Worm (Caenorhabditis elegans) whole organism, L2 larva: ENCODE measurements around the gene xnd-1.

Source experiments
- C34F6.9 ChIP-seq: fragments of 150-350 bp; optimal IDR thresholded peaks from 2 replicates; lab custom pipeline; 2014; ENCODE audit warnings: missing biosample characterization, missing genetic modification characterization
- F13H6.1 ChIP-seq: sonication (generic microtip); optimal IDR thresholded peaks from 2 replicates; lab custom pipeline; 2016; ENCODE audit warnings: missing genetic modification characterization, missing compliant biosample characterization
- R02D3.7 ChIP-seq: fragments of 150-350 bp; optimal IDR thresholded peaks from 2 replicates; lab custom pipeline; 2014; ENCODE audit warnings: missing biosample characterization, missing genetic modification characterization
- Y55F3AM.14 ChIP-seq: fragments of 200-800 bp; sonication (Bioruptor generic); optimal IDR thresholded peaks from 2 replicates; lab custom pipeline; 2018; ENCODE audit warnings: mild to moderate bottlenecking, missing genetic modification characterization, missing compliant biosample characterization
- ZK546.5 ChIP-seq: sonication (generic microtip); optimal IDR thresholded peaks from 2 replicates; lab custom pipeline; 2017; ENCODE audit warnings: missing biosample characterization, missing genetic modification characterization
- alr-1 ChIP-seq: fragments of 150-350 bp; optimal IDR thresholded peaks from 2 replicates; lab custom pipeline; 2014; ENCODE audit warnings: missing biosample characterization, missing genetic modification characterization
- ama-1 ChIP-seq: fragments of 150-350 bp; optimal IDR thresholded peaks from 2 replicates; lab custom pipeline; 2018; ENCODE audit warnings: inconsistent platforms
- ceh-16 ChIP-seq: fragments of 150-350 bp; optimal IDR thresholded peaks from 2 replicates; lab custom pipeline; 2014; ENCODE audit warnings: missing biosample characterization, missing genetic modification characterization
- ceh-82 ChIP-seq: fragments of 150-350 bp; optimal IDR thresholded peaks from 2 replicates; lab custom pipeline; 2014; ENCODE audit warnings: missing biosample characterization, missing genetic modification characterization
- crh-2 ChIP-seq: sonication (generic microtip); optimal IDR thresholded peaks from 2 replicates; lab custom pipeline; 2017; ENCODE audit warnings: missing biosample characterization, missing genetic modification characterization
- egl-27 ChIP-seq: sonication (generic microtip); optimal IDR thresholded peaks from 3 replicates; lab custom pipeline; 2017; ENCODE audit warnings: missing biosample characterization, missing genetic modification reagents, missing genetic modification characterization
- elt-1 ChIP-seq: fragments of 150-350 bp; optimal IDR thresholded peaks from 2 replicates; lab custom pipeline; 2014; ENCODE audit warnings: missing biosample characterization, missing genetic modification characterization
- elt-3 ChIP-seq: sonication (generic microtip); optimal IDR thresholded peaks from 2 replicates; lab custom pipeline; 2017; ENCODE audit warnings: missing biosample characterization, missing genetic modification characterization
- fos-1 ChIP-seq: fragments of 150-350 bp; optimal IDR thresholded peaks from 2 replicates; lab custom pipeline; 2014; ENCODE audit warnings: missing biosample characterization, missing genetic modification characterization
- gmeb-1 ChIP-seq: fragments of 150-350 bp; optimal IDR thresholded peaks from 2 replicates; lab custom pipeline; 2014; ENCODE audit warnings: missing biosample characterization, missing genetic modification characterization
- lin-13 ChIP-seq: fragments of 150-350 bp; optimal IDR thresholded peaks from 2 replicates; lab custom pipeline; 2014; ENCODE audit warnings: missing biosample characterization, missing genetic modification reagents, missing genetic modification characterization
- lsy-2 ChIP-seq, 2 experiments: fragments of 150-350 bp in 1 of 2; sonication (generic microtip) in 1 of 2; optimal IDR thresholded peaks; 2 replicates each; lab custom pipeline; 2014 to 2017; ENCODE audit warnings: missing biosample characterization in 2 of 2, missing genetic modification characterization in 2 of 2
- mab-5 ChIP-seq: fragments of 150-350 bp; optimal IDR thresholded peaks from 2 replicates; lab custom pipeline; 2014; ENCODE audit warnings: missing biosample characterization, missing genetic modification characterization
- mbf-1 ChIP-seq: sonication (generic microtip); optimal IDR thresholded peaks from 2 replicates; lab custom pipeline; 2017; ENCODE audit warnings: missing biosample characterization, missing genetic modification characterization
- mdl-1 ChIP-seq, 2 experiments: fragments of 150-350 bp in 1 of 2; sonication (generic microtip) in 1 of 2; optimal IDR thresholded peaks; 2 replicates each; lab custom pipeline; 2017; ENCODE audit warnings: missing biosample characterization in 2 of 2, missing genetic modification characterization in 2 of 2
- nhr-10 ChIP-seq: sonication (generic microtip); optimal IDR thresholded peaks from 2 replicates; lab custom pipeline; 2017; ENCODE audit warnings: missing biosample characterization, missing genetic modification characterization
- nhr-11 ChIP-seq: fragments of 150-350 bp; optimal IDR thresholded peaks from 2 replicates; lab custom pipeline; 2014; ENCODE audit warnings: missing biosample characterization, missing genetic modification characterization
- nhr-129 ChIP-seq: fragments of 150-350 bp; optimal IDR thresholded peaks from 2 replicates; lab custom pipeline; 2014; ENCODE audit warnings: missing biosample characterization, missing genetic modification characterization
- nhr-21 ChIP-seq: fragments of 150-350 bp; optimal IDR thresholded peaks from 2 replicates; lab custom pipeline; 2014; ENCODE audit warnings: missing biosample characterization, missing genetic modification characterization
- nhr-237 ChIP-seq: fragments of 150-350 bp; optimal IDR thresholded peaks from 2 replicates; lab custom pipeline; 2014; ENCODE audit warnings: missing biosample characterization, missing genetic modification characterization
- nhr-25 ChIP-seq: fragments of 150-350 bp; sonication (generic microtip); optimal IDR thresholded peaks from 3 replicates; lab custom pipeline; 2014; ENCODE audit warnings: missing biosample characterization, missing genetic modification characterization
- nhr-6 ChIP-seq: fragments of 150-350 bp; optimal IDR thresholded peaks from 2 replicates; lab custom pipeline; 2014; ENCODE audit warnings: missing biosample characterization, missing genetic modification characterization
- nhr-77 ChIP-seq: fragments of 150-350 bp; optimal IDR thresholded peaks from 2 replicates; lab custom pipeline; 2014; ENCODE audit warnings: missing biosample characterization, missing genetic modification characterization
- peb-1 ChIP-seq: fragments of 150-350 bp; optimal IDR thresholded peaks from 2 replicates; lab custom pipeline; 2014; ENCODE audit warnings: missing biosample characterization, missing genetic modification characterization
- sem-4 ChIP-seq: fragments of 150-350 bp; optimal IDR thresholded peaks from 2 replicates; lab custom pipeline; 2014; ENCODE audit warnings: missing biosample characterization, missing genetic modification reagents, missing genetic modification characterization
- sma-3 ChIP-seq: sonication (generic microtip); optimal IDR thresholded peaks from 2 replicates; lab custom pipeline; 2016; ENCODE audit warnings: missing genetic modification reagents, missing genetic modification characterization, missing compliant biosample characterization
- sma-9 ChIP-seq, 2 experiments: fragments of 150-350 bp in 1 of 2; sonication (generic microtip) in 1 of 2; optimal IDR thresholded peaks; 2 replicates each; lab custom pipeline; 2014 to 2016; ENCODE audit warnings: missing genetic modification characterization in 2 of 2, mild to moderate bottlenecking in 1 of 2, missing biosample characterization in 1 of 2, missing compliant biosample characterization in 1 of 2, missing genetic modification reagents in 1 of 2, moderate library complexity in 1 of 2
- unc-39 ChIP-seq: fragments of 150-350 bp; optimal IDR thresholded peaks from 2 replicates; lab custom pipeline; 2014; ENCODE audit warnings: missing biosample characterization, missing genetic modification characterization
- unc-55 ChIP-seq: fragments of 150-350 bp; sonication (generic microtip); optimal IDR thresholded peaks from 3 replicates; lab custom pipeline; 2014; ENCODE audit warnings: missing biosample characterization, missing genetic modification reagents, missing genetic modification characterization
- unc-62 ChIP-seq: fragments of 150-350 bp; optimal IDR thresholded peaks from 2 replicates; lab custom pipeline; 2014; ENCODE audit warnings: missing biosample characterization, missing genetic modification reagents, missing genetic modification characterization
- zag-1 ChIP-seq: fragments of 150-350 bp; optimal IDR thresholded peaks from 2 replicates; lab custom pipeline; 2014; ENCODE audit warnings: missing biosample characterization, missing genetic modification characterization
- ztf-1 ChIP-seq: fragments of 200-800 bp; sonication (Bioruptor generic); conservative IDR thresholded peaks from 2 replicates; pipeline ENCODE4 v1.3.6; 2022; ENCODE audit warnings: missing genetic modification characterization, missing compliant biosample characterization
- ztf-11 ChIP-seq: sonication (generic microtip); optimal IDR thresholded peaks from 2 replicates; lab custom pipeline; 2017; ENCODE audit warnings: missing biosample characterization, missing genetic modification characterization
- ztf-4 ChIP-seq: fragments of 150-350 bp; optimal IDR thresholded peaks from 2 replicates; lab custom pipeline; 2014; ENCODE audit warnings: missing biosample characterization, missing genetic modification characterization

Gene xnd-1

ce11 chrIII:5594350-5594749 is 9.9 kb upstream of the xnd-1 start:
- TF ChIP-seq elt-1 (tag; lab: Kevin White, UChicago) (no peak), nhr-21 (tag; lab: Kevin White, UChicago) (peak; percentile 30), unc-55 (no peak), unc-39 (tag; lab: Kevin White, UChicago) (no peak), nhr-11 (tag; lab: Kevin White, UChicago) (no peak), sma-3 (GFP tag; lab: Kevin White, UChicago) (peak; percentile 43), gmeb-1 (no peak), ama-1 (lab: Kevin White, UChicago) (no peak), nhr-25 (tag; lab: Kevin White, UChicago) (peak; percentile 71), ceh-16 (tag; lab: Kevin White, UChicago) (no peak), nhr-237 (tag; lab: Kevin White, UChicago) (no peak), sma-9 (GFP tag; optimal IDR thresholded peaks at IDR 0.05; lab: Kevin White, UChicago) (peak; percentile 7), sma-9 (tag; optimal IDR thresholded peaks at IDR 0.05; lab: Kevin White, UChicago) (no peak), fos-1 (tag; lab: Kevin White, UChicago) (peak; percentile 19)
- TF ChIP-seq, all 48 proteins: peak for 5

- no peak for TF ChIP-seq nhr-77
- peak; percentile 9 for TF ChIP-seq sma-3 (GFP tag; lab: Kevin White, UChicago)
- TF ChIP-seq fos-1 (tag; lab: Kevin White, UChicago): peak; percentile 73
- TF ChIP-seq, all 48 proteins: peak for 2
These were observed 8.8 kb upstream of the xnd-1 start, which contains the start of gene ced-6 for ce11 chrIII:5595445-5595844. Gene ced-6, plus strand, starts transcription at chrIII:5595771.

- no peak for TF ChIP-seq ztf-1 (GFP tag; lab: Robert Waterston, UW)
- TF ChIP-seq nhr-25 (tag; lab: Kevin White, UChicago): peak; percentile 5
These were observed 4.3 kb upstream of the xnd-1 start, which contains the start of gene wdr-37 for ce11 chrIII:5599958-5600357. Gene wdr-37, minus strand, starts transcription at chrIII:5600058.

- TF ChIP-seq lin-13 (GFP tag; lab: Kevin White, UChicago): peak; percentile 74
- peak; percentile 22 for TF ChIP-seq sem-4 (tag; lab: Kevin White, UChicago)
- TF ChIP-seq C34F6.9: peak; percentile 63
- TF ChIP-seq nhr-129 (tag; lab: Kevin White, UChicago): peak; percentile 87
- peak; percentile 59 for TF ChIP-seq crh-2 (tag; lab: Kevin White, UChicago)
- TF ChIP-seq ZK546.5: no peak
- peak; percentile 51 for TF ChIP-seq ztf-4 (tag; lab: Kevin White, UChicago)
- no peak for TF ChIP-seq zag-1 (tag; lab: Kevin White, UChicago)
- TF ChIP-seq unc-55: peak; percentile 20
- TF ChIP-seq gmeb-1: peak; percentile 62
- peak; percentile 70 for TF ChIP-seq nhr-21 (tag; lab: Kevin White, UChicago)
- no peak for TF ChIP-seq peb-1
- TF ChIP-seq lsy-2 (tag; optimal IDR thresholded peaks at IDR 0.05; lab: Kevin White, UChicago): peak; percentile 13 to 72
- peak; percentile 64 for TF ChIP-seq fos-1 (tag; lab: Kevin White, UChicago)
- TF ChIP-seq mbf-1 (tag; lab: Kevin White, UChicago): no peak
- no peak for TF ChIP-seq ztf-11 (tag; lab: Kevin White, UChicago)
- TF ChIP-seq Y55F3AM.14 (GFP tag; lab: Kevin White, UChicago): no peak
- peak; percentile 58 for TF ChIP-seq egl-27 (tag; lab: Kevin White, UChicago)
- TF ChIP-seq ceh-82 (tag; lab: Kevin White, UChicago): no peak
- TF ChIP-seq elt-3 (tag; lab: Kevin White, UChicago): no peak
- TF ChIP-seq sma-9 (GFP tag; optimal IDR thresholded peaks at IDR 0.05; lab: Kevin White, UChicago): peak; percentile 73
- no peak for TF ChIP-seq sma-9 (tag; optimal IDR thresholded peaks at IDR 0.05; lab: Kevin White, UChicago)
- no peak for TF ChIP-seq mab-5 (tag; lab: Kevin White, UChicago)
- peak; percentile 63 for TF ChIP-seq nhr-25 (tag; lab: Kevin White, UChicago)
- TF ChIP-seq R02D3.7: no peak
- peak; percentile 65 for TF ChIP-seq F13H6.1 (tag; lab: Kevin White, UChicago)
- no peak for TF ChIP-seq nhr-6 (tag; lab: Kevin White, UChicago)
- TF ChIP-seq nhr-11 (tag; lab: Kevin White, UChicago): no peak
- no peak for TF ChIP-seq nhr-10 (tag; lab: Kevin White, UChicago)
- TF ChIP-seq alr-1 (tag; lab: Kevin White, UChicago): no peak
- TF ChIP-seq unc-62: no peak
- no peak for TF ChIP-seq mdl-1 (tag; optimal IDR thresholded peaks at IDR 0.05; lab: Kevin White, UChicago)
- no peak for TF ChIP-seq ama-1 (lab: Kevin White, UChicago)
- TF ChIP-seq sma-3 (GFP tag; lab: Kevin White, UChicago): peak; percentile 76
- peak; percentile 25 for TF ChIP-seq ceh-16 (tag; lab: Kevin White, UChicago)
These were observed 2.3 kb upstream of the xnd-1 start for ce11 chrIII:5601999-5602398.
